Worm (Caenorhabditis elegans): Measurements from ENCODE around the gene srw-118.

- TF ChIP-seq aly-2 (tag; optimal IDR thresholded peaks at IDR 0.05), result no peak
- no peak for TF ChIP-seq ceh-8 (GFP tag; optimal IDR thresholded peaks at IDR 0.05)
- TF ChIP-seq lin-13 (GFP tag; optimal IDR thresholded peaks at IDR 0.05), result no peak
- TF ChIP-seq nhr-237 (tag; optimal IDR thresholded peaks at IDR 0.05), result no peak
- no peak for TF ChIP-seq sup-37 (GFP tag; optimal IDR thresholded peaks at IDR 0.05)
- TF ChIP-seq lin-14 (GFP tag; optimal IDR thresholded peaks at IDR 0.05), result no peak
- TF ChIP-seq swsn-7 (tag; optimal IDR thresholded peaks at IDR 0.05), result no peak
- TF ChIP-seq nhr-12 (tag; optimal IDR thresholded peaks at IDR 0.05), result no peak
Measured at ce11 chrV:2979978-2980377, at the start of gene srw-118.

All from whole organism, L1 larva.